Fruit fly (Drosophila melanogaster) whole organism, embryonic: Measurements from ENCODE around the gene CG6356.

Experiments
- Abd-B ChIP-seq: fragments of 200-800 bp; sonication (Bioruptor generic); optimal IDR thresholded peaks from 2 replicates; lab custom pipeline; 2018; ENCODE audit warnings: missing biosample characterization, mild to moderate bottlenecking, missing genetic modification characterization, moderate library complexity
- CG11085 ChIP-seq: fragments of 200-800 bp; sonication (Bioruptor generic); IDR thresholded peaks from 2 replicates; pipeline ENCODE4 v1.3.6; 2022; ENCODE audit warnings: missing biosample characterization, missing genetic modification characterization
- CG15696 ChIP-seq: fragments of 200-800 bp; sonication (Bioruptor generic); optimal IDR thresholded peaks from 2 replicates; lab custom pipeline; 2019; ENCODE audit warnings: missing biosample characterization, mild to moderate bottlenecking, missing genetic modification characterization, moderate library complexity
- CG17912 ChIP-seq: fragments of 200-800 bp; sonication (Bioruptor generic); optimal IDR thresholded peaks from 2 replicates; lab custom pipeline; 2018; ENCODE audit warnings: missing biosample characterization, mild to moderate bottlenecking, missing genetic modification characterization
- CG2678 ChIP-seq: fragments of 200-800 bp; sonication (Bioruptor generic); optimal IDR thresholded peaks from 3 replicates; lab custom pipeline; 2019; ENCODE audit warnings: missing biosample characterization, mild to moderate bottlenecking, missing genetic modification characterization, moderate library complexity
- CG34376 ChIP-seq: fragments of 200-800 bp; sonication (Bioruptor generic); optimal IDR thresholded peaks from 2 replicates; lab custom pipeline; 2018; ENCODE audit warnings: missing biosample characterization, mild to moderate bottlenecking, missing genetic modification characterization
- CG42726 ChIP-seq: fragments of 200-800 bp; sonication (Bioruptor generic); IDR thresholded peaks from 2 replicates; pipeline ENCODE4 v1.3.6; 2022; ENCODE audit warnings: missing biosample characterization, missing genetic modification characterization; ENCODE audit not compliant: partially characterized antibody
- CG4328 ChIP-seq: fragments of 200-800 bp; sonication (Bioruptor generic); optimal IDR thresholded peaks from 3 replicates; lab custom pipeline; 2017; ENCODE audit warnings: missing biosample characterization, missing genetic modification reagents, missing genetic modification characterization
- CG6683 ChIP-seq: fragments of 200-800 bp; sonication (Bioruptor generic); optimal IDR thresholded peaks from 2 replicates; lab custom pipeline; 2017; ENCODE audit warnings: missing biosample characterization, mild to moderate bottlenecking, missing genetic modification characterization, missing genetic modification reagents
- CG6689 ChIP-seq: fragments of 200-800 bp; sonication (Bioruptor generic); IDR thresholded peaks from 2 replicates; pipeline ENCODE4 v1.3.6; 2022; ENCODE audit warnings: missing biosample characterization, missing genetic modification characterization
- CG6791 ChIP-seq: fragments of 200-800 bp; sonication (Bioruptor generic); IDR thresholded peaks from 3 replicates; pipeline ENCODE4 v1.3.6; 2022; ENCODE audit warnings: missing biosample characterization, missing genetic modification characterization; ENCODE audit not compliant: partially characterized antibody
- CoRest ChIP-seq: fragments of 200-800 bp; sonication (Bioruptor generic); optimal IDR thresholded peaks from 3 replicates; lab custom pipeline; 2018; ENCODE audit warnings: missing biosample characterization, mild to moderate bottlenecking, missing genetic modification characterization, moderate library complexity
- Doc3 ChIP-seq: fragments of 200-800 bp; sonication (Bioruptor generic); IDR thresholded peaks from 3 replicates; pipeline ENCODE4 v1.3.6; 2022; ENCODE audit warnings: missing biosample characterization, missing genetic modification characterization; ENCODE audit not compliant: partially characterized antibody
- Dref ChIP-seq: fragments of 200-800 bp; sonication (Bioruptor generic); IDR thresholded peaks from 2 replicates; pipeline ENCODE4 v1.3.6; 2022; ENCODE audit warnings: missing biosample characterization, missing genetic modification characterization
- Drgx ChIP-seq: fragments of 200-800 bp; sonication (Bioruptor generic); IDR thresholded peaks from 2 replicates; pipeline ENCODE4 v1.3.6; 2022; ENCODE audit warnings: missing biosample characterization, missing genetic modification characterization
- Ets65A ChIP-seq: fragments of 200-800 bp; sonication (Bioruptor generic); peaks from one replicate; lab custom pipeline; 2016; ENCODE audit warnings: missing biosample characterization, missing genetic modification characterization
- HHEX ChIP-seq: fragments of 200-800 bp; sonication (Bioruptor generic); optimal IDR thresholded peaks from 3 replicates; lab custom pipeline; 2017; ENCODE audit warnings: missing biosample characterization, mild to moderate bottlenecking, missing genetic modification characterization, missing genetic modification reagents
- HmgZ ChIP-seq: fragments of 200-800 bp; sonication (Bioruptor generic); optimal IDR thresholded peaks from 2 replicates; lab custom pipeline; 2018; ENCODE audit warnings: missing biosample characterization, mild to moderate bottlenecking, missing genetic modification characterization
- Lim3 ChIP-seq: fragments of 200-800 bp; sonication (Bioruptor generic); IDR thresholded peaks from 2 replicates; pipeline ENCODE4 v1.3.6; 2022; ENCODE audit warnings: missing biosample characterization, missing genetic modification characterization
- Med ChIP-seq: fragments of 200-800 bp; sonication (Bioruptor generic); peaks from one replicate; lab custom pipeline; 2016; ENCODE audit warnings: missing biosample characterization, missing genetic modification characterization, mild to moderate bottlenecking, inconsistent platforms, moderate library complexity
- Sox100B ChIP-seq: fragments of 200-800 bp; sonication (Bioruptor generic); optimal IDR thresholded peaks from 3 replicates; lab custom pipeline; 2018; ENCODE audit warnings: missing biosample characterization, mild to moderate bottlenecking, missing genetic modification characterization
- br ChIP-seq: fragments of >200 bp; optimal IDR thresholded peaks from 2 replicates; lab custom pipeline; 2017
- bsh ChIP-seq, 2 experiments: fragments of 200-800 bp; sonication (Bioruptor generic); optimal IDR thresholded peaks; 2 replicates each; lab custom pipeline; 2017 to 2018; ENCODE audit warnings: mild to moderate bottlenecking in 2 of 2, missing biosample characterization in 2 of 2, missing genetic modification characterization in 2 of 2, moderate library complexity in 1 of 2
- corto ChIP-seq: fragments of 200-800 bp; sonication (Bioruptor generic); optimal IDR thresholded peaks from 2 replicates; lab custom pipeline; 2016; ENCODE audit warnings: missing biosample characterization, mild to moderate bottlenecking, missing genetic modification characterization, moderate library complexity
- dm ChIP-seq: fragments of 200-800 bp; sonication (Bioruptor generic); optimal IDR thresholded peaks from 3 replicates; lab custom pipeline; 2016; ENCODE audit warnings: missing biosample characterization, missing genetic modification characterization
- eve ChIP-seq, 2 experiments: fragments of >200 bp; optimal IDR thresholded peaks; 2 replicates each; lab custom pipeline; 2017; ENCODE audit warnings: missing biosample characterization in 2 of 2, missing genetic modification characterization in 2 of 2
- exex ChIP-seq: fragments of 200-800 bp; sonication (Bioruptor generic); optimal IDR thresholded peaks from 4 replicates; lab custom pipeline; 2018; ENCODE audit warnings: missing biosample characterization, mild to moderate bottlenecking, missing genetic modification characterization, moderate library complexity
- klu ChIP-seq: fragments of 200-800 bp; sonication (Bioruptor generic); IDR thresholded peaks from 2 replicates; pipeline ENCODE4 v1.3.6; 2022; ENCODE audit warnings: missing biosample characterization, missing genetic modification characterization
- lab ChIP-seq: fragments of 200-800 bp; sonication (Bioruptor generic); optimal IDR thresholded peaks from 3 replicates; lab custom pipeline; 2017; ENCODE audit warnings: missing biosample characterization, missing genetic modification characterization, mild to moderate bottlenecking, moderate library complexity, missing genetic modification reagents
- lbe ChIP-seq: fragments of 200-800 bp; sonication (Bioruptor generic); optimal IDR thresholded peaks from 2 replicates; lab custom pipeline; 2016; ENCODE audit warnings: missing biosample characterization, mild to moderate bottlenecking, missing genetic modification characterization
- nerfin-1 ChIP-seq: fragments of 200-800 bp; sonication (Bioruptor generic); optimal IDR thresholded peaks from 3 replicates; lab custom pipeline; 2019; ENCODE audit warnings: missing biosample characterization, mild to moderate bottlenecking, missing genetic modification characterization, moderate library complexity
- nom ChIP-seq: fragments of 200-800 bp; sonication (Bioruptor generic); optimal IDR thresholded peaks from 2 replicates; lab custom pipeline; 2017; ENCODE audit warnings: missing biosample characterization, missing genetic modification characterization, mild to moderate bottlenecking, moderate library complexity, missing genetic modification reagents
- org-1 ChIP-seq: fragments of 200-800 bp; sonication (Bioruptor generic); optimal IDR thresholded peaks from 2 replicates; lab custom pipeline; 2017; ENCODE audit warnings: missing biosample characterization, missing genetic modification characterization
- row ChIP-seq: fragments of 200-800 bp; sonication (Bioruptor generic); IDR thresholded peaks from 3 replicates; pipeline ENCODE4 v1.3.6; 2022; ENCODE audit warnings: missing biosample characterization, missing genetic modification characterization
- salm ChIP-seq: fragments of 200-800 bp; sonication (Bioruptor generic); optimal IDR thresholded peaks from 2 replicates; lab custom pipeline; 2018; ENCODE audit warnings: missing biosample characterization, mild to moderate bottlenecking, missing genetic modification characterization
- sc ChIP-seq, 3 experiments: fragments of >200 bp in 2 of 3; fragments of 200-800 bp in 1 of 3; sonication (Bioruptor generic) in 1 of 3; optimal IDR thresholded peaks; 2 replicates in 2 of 3; 3 replicates in 1 of 3; lab custom pipeline; 2017; ENCODE audit warnings: mild to moderate bottlenecking in 1 of 3, missing biosample characterization in 1 of 3, missing genetic modification characterization in 1 of 3, missing genetic modification reagents in 1 of 3
- scrt ChIP-seq: fragments of 200-800 bp; sonication (Bioruptor generic); optimal IDR thresholded peaks from 2 replicates; lab custom pipeline; 2018; ENCODE audit warnings: missing biosample characterization, mild to moderate bottlenecking, missing genetic modification characterization, moderate library complexity
- sna ChIP-seq: fragments of 200-800 bp; sonication (Bioruptor generic); IDR thresholded peaks from 2 replicates; pipeline ENCODE4 v1.3.6; 2022; ENCODE audit warnings: missing biosample characterization, missing genetic modification characterization; ENCODE audit not compliant: partially characterized antibody
- wek ChIP-seq: fragments of 200-800 bp; sonication (Bioruptor generic); optimal IDR thresholded peaks from 3 replicates; lab custom pipeline; 2018; ENCODE audit warnings: missing biosample characterization, mild to moderate bottlenecking, missing genetic modification characterization, moderate library complexity

CG6356 gene

DNA sequence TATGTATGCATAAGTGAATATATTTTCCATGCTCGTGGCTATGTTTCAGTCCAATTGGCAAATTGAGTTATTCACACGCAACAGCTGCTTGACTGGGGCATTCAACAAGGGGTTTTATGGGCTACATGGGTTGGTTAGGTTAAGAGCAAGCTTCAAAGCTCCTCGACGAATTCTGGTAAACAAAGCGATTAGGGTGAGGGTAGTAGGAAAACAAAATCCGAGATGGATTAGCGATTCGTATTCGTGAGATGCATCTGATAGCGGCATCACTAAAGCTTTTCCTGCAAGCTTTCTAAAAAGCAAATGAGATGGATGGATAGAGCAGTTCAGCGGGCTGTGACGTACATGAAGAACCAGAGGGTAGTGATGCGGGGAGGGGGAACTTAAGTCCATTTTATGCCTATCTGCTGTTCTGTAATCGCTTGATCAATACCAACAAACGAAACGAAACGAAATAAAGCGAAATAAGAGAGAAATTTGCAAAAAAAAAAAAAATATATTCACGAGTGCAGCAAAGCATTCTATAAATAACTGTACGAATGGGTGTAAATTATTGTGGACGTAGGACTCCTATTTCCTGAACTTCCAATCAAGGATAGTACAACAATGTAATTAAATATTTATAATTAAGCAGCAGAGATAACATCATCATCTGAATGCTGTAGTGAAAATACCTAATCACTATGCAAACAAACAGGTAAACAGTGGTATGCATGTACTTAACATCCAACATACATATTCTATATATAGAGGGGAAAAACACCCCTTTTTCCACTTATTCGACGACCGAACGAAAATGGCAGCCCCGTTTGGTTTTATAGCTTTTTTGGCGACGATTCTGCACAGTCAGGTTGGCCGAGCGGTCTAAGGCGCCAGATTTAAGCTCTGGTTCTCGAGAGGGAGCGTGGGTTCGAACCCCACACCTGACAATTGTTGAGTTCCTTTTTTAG, 19.1 kb upstream of the CG6356 start (continued):
- TF ChIP-seq Lim3 (GFP tag; lab: Robert Waterston, UW) (no peak), br (lab: Kevin White, UChicago) (no peak), CG6791 (GFP tag; lab: Robert Waterston, UW) (0 out of 3 replicates have a peak, but pooled peaks have one; percentile 6), CG11085 (no peak), CG2678 (tag; lab: Kevin White, UChicago) (peak; percentile 14), CG42726 (GFP tag; lab: Robert Waterston, UW) (peak; percentile 68; the same call in 1 of the 2 replicates), Sox100B (GFP tag; lab: Kevin White, UChicago) (peak; percentile 4), salm (tag; lab: Kevin White, UChicago) (no peak), wek (GFP tag; lab: Kevin White, UChicago) (no peak), exex (no peak), sc (optimal IDR thresholded peaks at IDR 0.05; lab: Kevin White, UChicago) (no peak), sc (GFP tag; optimal IDR thresholded peaks at IDR 0.05; lab: Kevin White, UChicago) (no peak), Abd-B (no peak), CG6683 (GFP tag; lab: Kevin White, UChicago) (no peak), CG34376 (GFP tag; lab: Kevin White, UChicago) (no peak), dm (no peak), scrt (GFP tag; lab: Kevin White, UChicago) (peak; percentile 96), Dref (no peak), sna (0 out of 2 replicates have a peak, but pooled peaks have one; percentile 30), HmgZ (peak; percentile 22), lab (GFP tag; lab: Kevin White, UChicago) (peak; percentile 32), eve (GFP tag; optimal IDR thresholded peaks at IDR 0.05; lab: Kevin White, UChicago) (peak in 1 of 2 experiments; percentile 16), HHEX (peak; percentile 25), Doc3 (GFP tag; lab: Robert Waterston, UW) (no peak), CG4328 (GFP tag; lab: Kevin White, UChicago) (no peak), row (GFP tag; lab: Robert Waterston, UW) (no peak), CoRest (tag; lab: Kevin White, UChicago) (no peak), Med (peak; percentile 51), nerfin-1 (tag; lab: Kevin White, UChicago) (no peak), CG15696 (tag; lab: Kevin White, UChicago) (no peak), CG6689 (GFP tag; lab: Robert Waterston, UW) (no peak), CG17912 (no peak)
- TF ChIP-seq, all 482 proteins: peak for 26

DNA sequence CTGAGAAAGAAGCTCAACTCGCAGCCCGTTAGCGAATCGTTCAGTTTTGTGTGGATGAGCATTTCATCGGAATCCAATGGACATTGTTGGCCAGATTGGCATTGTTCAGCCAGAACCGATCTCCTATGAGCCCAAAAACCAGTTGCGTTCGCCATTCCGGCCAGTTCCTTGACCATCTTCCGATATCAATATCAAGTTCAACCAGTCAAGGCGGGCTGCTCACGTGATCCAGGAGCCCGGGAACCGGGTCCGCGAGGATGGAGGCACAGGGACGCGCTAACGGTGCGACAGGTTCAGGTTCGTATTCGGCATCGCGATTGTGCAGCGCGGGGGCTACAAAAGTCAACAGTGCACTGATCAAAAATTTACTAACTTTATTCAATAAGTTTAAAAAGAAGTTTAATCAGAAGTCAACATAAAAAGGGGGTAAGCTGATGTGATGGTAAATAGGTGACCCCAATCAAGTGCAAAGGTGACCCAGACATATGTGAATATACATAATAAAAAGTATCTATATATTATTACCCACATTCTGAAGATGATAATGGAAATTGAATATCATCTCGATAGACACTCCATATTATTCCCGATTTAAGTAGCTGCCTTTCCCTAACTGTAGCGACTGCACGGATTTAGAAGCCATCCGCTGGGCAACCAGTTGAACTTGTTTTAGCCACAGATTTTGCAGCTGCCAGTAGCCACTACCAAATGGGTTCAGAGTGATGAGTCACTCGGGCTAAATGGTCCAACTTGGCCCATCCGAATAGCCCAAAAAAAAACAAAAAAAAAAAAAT, 16.8 kb upstream of the CG6356 start:
- TF ChIP-seq nom = peak; percentile 86
- peak; percentile 83 for TF ChIP-seq lbe (GFP tag; lab: Kevin White, UChicago)
- TF ChIP-seq org-1 (GFP tag; lab: Kevin White, UChicago) = no peak
- peak; percentile 33 for TF ChIP-seq Med
- TF ChIP-seq Ets65A (GFP tag; lab: Kevin White, UChicago) = peak; percentile 86
- TF ChIP-seq corto (GFP tag; lab: Kevin White, UChicago) = peak; percentile 80
- peak; percentile 75 for TF ChIP-seq Drgx (GFP tag; lab: Robert Waterston, UW)
- TF ChIP-seq bsh (GFP tag; optimal IDR thresholded peaks at IDR 0.05; lab: Kevin White, UChicago) = peak in 1 of 2 experiments; percentile 86
- no peak for TF ChIP-seq klu (GFP tag; lab: Robert Waterston, UW)
